ENCODE assay signal across 1 fruit fly cellular context in genomic region chr3R:19118505-19119138, dm6.
TF ChIP-seq lines count a peak whose summit lies in the region.

No protein-coding gene starts in this region.

TF ChIP-seq in whole organism, embryonic, 481 proteins besides CTCF, POLR2A, EP300 and RAD21 (continued from another document):
- peak; percentile 47 for TF ChIP-seq Blimp-1 (GFP tag; optimal IDR thresholded peaks at IDR 0.05; lab: Kevin White, UChicago)
- no peak for TF ChIP-seq HHEX (GFP tag; optimal IDR thresholded peaks at IDR 0.05; lab: Kevin White, UChicago)
- no peak for TF ChIP-seq gcm (GFP tag; optimal IDR thresholded peaks at IDR 0.05; lab: Kevin White, UChicago)
- TF ChIP-seq CG2678 (tag; optimal IDR thresholded peaks at IDR 0.05; lab: Kevin White, UChicago), result no peak
- no peak for TF ChIP-seq ac (GFP tag; optimal IDR thresholded peaks at IDR 0.05; lab: Kevin White, UChicago)
- no peak for TF ChIP-seq ftz-f1 (GFP tag; optimal IDR thresholded peaks at IDR 0.05; lab: Kevin White, UChicago)
- TF ChIP-seq jing (GFP tag; optimal IDR thresholded peaks at IDR 0.05; lab: Kevin White, UChicago), result peak; percentile 12
- TF ChIP-seq nom (GFP tag; optimal IDR thresholded peaks at IDR 0.05; lab: Kevin White, UChicago), result peak; percentile 44
- peak; percentile 72; the same call in 2 of the 3 replicates for TF ChIP-seq CG11456 (GFP tag; IDR thresholded peaks at IDR 0.05; lab: Robert Waterston, UW)
- TF ChIP-seq CG9727 (GFP tag; optimal IDR thresholded peaks at IDR 0.05; lab: Kevin White, UChicago), result peak; percentile 9
- TF ChIP-seq Gsc (GFP tag; IDR thresholded peaks at IDR 0.05; lab: Robert Waterston, UW), result 0 out of 2 replicates have a peak, but pooled peaks have one; percentile 25
- TF ChIP-seq CG17361 (GFP tag; IDR thresholded peaks at IDR 0.05; lab: Robert Waterston, UW), result peak; percentile 21; the same call in 1 of the 3 replicates
- TF ChIP-seq gsb-n (tag; optimal IDR thresholded peaks at IDR 0.05; lab: Kevin White, UChicago), result no peak
- no peak for TF ChIP-seq CG18476 (GFP tag; optimal IDR thresholded peaks at IDR 0.05; lab: Kevin White, UChicago)
- TF ChIP-seq CG4730 (GFP tag; IDR thresholded peaks at IDR 0.05; lab: Robert Waterston, UW), result peak; percentile 59
- TF ChIP-seq CG16863 (GFP tag; optimal IDR thresholded peaks at IDR 0.05; lab: Kevin White, UChicago), result peak; percentile 14
- peak; percentile 79 for TF ChIP-seq ara (GFP tag; IDR thresholded peaks at IDR 0.05; lab: Robert Waterston, UW)
- TF ChIP-seq sisA (GFP tag; IDR thresholded peaks at IDR 0.05; lab: Robert Waterston, UW), result peak; percentile 77
- TF ChIP-seq HLH3B (GFP tag; IDR thresholded peaks at IDR 0.05; lab: Robert Waterston, UW), result peak; percentile 20; the same call in 1 of the 2 replicates
- no peak for TF ChIP-seq Tbp (GFP tag; optimal IDR thresholded peaks at IDR 0.05; lab: Kevin White, UChicago)
- no peak for TF ChIP-seq CG33557 (GFP tag; optimal IDR thresholded peaks at IDR 0.05; lab: Kevin White, UChicago)
- peak; percentile 53; the same call in 1 of the 2 replicates for TF ChIP-seq vvl (GFP tag; IDR thresholded peaks at IDR 0.05; lab: Robert Waterston, UW)
- no peak for TF ChIP-seq sens (GFP tag; lab: Kevin White, UChicago)
- TF ChIP-seq her (GFP tag; optimal IDR thresholded peaks at IDR 0.05; lab: Kevin White, UChicago), result no peak
- no peak for TF ChIP-seq pan (optimal IDR thresholded peaks at IDR 0.05; lab: Kevin White, UChicago)
- peak in 1 of 2 experiments; percentile 49 for TF ChIP-seq pan (GFP tag; optimal IDR thresholded peaks at IDR 0.05 in 1 of 2, IDR thresholded peaks at IDR 0.05 in 1 of 2)
- TF ChIP-seq fd96Cb (tag; optimal IDR thresholded peaks at IDR 0.05; lab: Kevin White, UChicago), result peak; percentile 22
- peak; percentile 39 for TF ChIP-seq CG7839 (tag; optimal IDR thresholded peaks at IDR 0.05; lab: Kevin White, UChicago)
- no peak for TF ChIP-seq CG2202 (tag; optimal IDR thresholded peaks at IDR 0.05; lab: Kevin White, UChicago)
- no peak for TF ChIP-seq Atf-2 (GFP tag; optimal IDR thresholded peaks at IDR 0.05; lab: Kevin White, UChicago)
- TF ChIP-seq CG4404 (GFP tag; IDR thresholded peaks at IDR 0.05; lab: Robert Waterston, UW), result 0 out of 2 replicates have a peak, but pooled peaks have one; percentile 30
- TF ChIP-seq CG17612 (GFP tag; IDR thresholded peaks at IDR 0.05; lab: Robert Waterston, UW), result no peak
- peak; percentile 66 for TF ChIP-seq CG11504 (tag; optimal IDR thresholded peaks at IDR 0.05; lab: Kevin White, UChicago)
- no peak for TF ChIP-seq dpn (GFP tag; optimal IDR thresholded peaks at IDR 0.05; lab: Kevin White, UChicago)
- peak; percentile 60; the same call in 1 of the 3 replicates for TF ChIP-seq ase (GFP tag; IDR thresholded peaks at IDR 0.05; lab: Robert Waterston, UW)
- no peak for TF ChIP-seq shn (GFP tag; optimal IDR thresholded peaks at IDR 0.05; lab: Kevin White, UChicago)
- 0 out of 2 replicates have a peak, but pooled peaks have one; percentile 22 for TF ChIP-seq Rfx (GFP tag; IDR thresholded peaks at IDR 0.05; lab: Robert Waterston, UW)
- TF ChIP-seq CG5180 (GFP tag; optimal IDR thresholded peaks at IDR 0.05; lab: Kevin White, UChicago), result no peak
- TF ChIP-seq HLH4C (GFP tag; IDR thresholded peaks at IDR 0.05; lab: Robert Waterston, UW; ENCODE audit: partially characterized antibody), result peak; percentile 10; the same call in 1 of the 3 replicates
- TF ChIP-seq ato (GFP tag; IDR thresholded peaks at IDR 0.05; lab: Robert Waterston, UW; ENCODE audit: partially characterized antibody), result no peak
- peak; percentile 10 for TF ChIP-seq tio (GFP tag; optimal IDR thresholded peaks at IDR 0.05; lab: Kevin White, UChicago)
- peak; percentile 27 for TF ChIP-seq Chrac-16 (GFP tag; optimal IDR thresholded peaks at IDR 0.05; lab: Kevin White, UChicago)
- TF ChIP-seq so (GFP tag; IDR thresholded peaks at IDR 0.05; lab: Robert Waterston, UW), result 0 out of 3 replicates have a peak, but pooled peaks have one; percentile 40
- TF ChIP-seq CG10654 (GFP tag; optimal IDR thresholded peaks at IDR 0.05; lab: Kevin White, UChicago), result no peak
- peak; percentile 66 for TF ChIP-seq zfh1 (GFP tag; IDR thresholded peaks at IDR 0.05; lab: Robert Waterston, UW)
- no peak for TF ChIP-seq CG11085 (GFP tag; IDR thresholded peaks at IDR 0.05; lab: Robert Waterston, UW)
- TF ChIP-seq CG1647 (GFP tag; optimal IDR thresholded peaks at IDR 0.05; lab: Kevin White, UChicago), result peak; percentile 12
- TF ChIP-seq lov (optimal IDR thresholded peaks at IDR 0.05; lab: Kevin White, UChicago), result no peak
- TF ChIP-seq lov (GFP tag; IDR thresholded peaks at IDR 0.05; lab: Robert Waterston, UW), result 0 out of 3 replicates have a peak, but pooled peaks have one; percentile 46
- TF ChIP-seq Ets65A (GFP tag; lab: Kevin White, UChicago), result peak; percentile 28
- TF ChIP-seq tgo (GFP tag; IDR thresholded peaks at IDR 0.05; lab: Robert Waterston, UW), result peak; percentile 33; the same call in 1 of the 3 replicates
- no peak for TF ChIP-seq ash1 (GFP tag; optimal IDR thresholded peaks at IDR 0.05; lab: Kevin White, UChicago)
- TF ChIP-seq CG5245 (GFP tag; optimal IDR thresholded peaks at IDR 0.05; lab: Kevin White, UChicago), result peak; percentile 6
- peak; percentile 53 for TF ChIP-seq lmd (GFP tag; IDR thresholded peaks at IDR 0.05; lab: Robert Waterston, UW)
- peak; percentile 52; the same call in 1 of the 2 replicates for TF ChIP-seq CG10959 (GFP tag; IDR thresholded peaks at IDR 0.05; lab: Robert Waterston, UW)
- peak; percentile 49; the same call in 1 of the 2 replicates for TF ChIP-seq CG10366 (GFP tag; IDR thresholded peaks at IDR 0.05; lab: Robert Waterston, UW)
- TF ChIP-seq wor (GFP tag; IDR thresholded peaks at IDR 0.05; lab: Robert Waterston, UW), result peak; percentile 35; the same call in 1 of the 2 replicates
- TF ChIP-seq CG3407 (GFP tag; optimal IDR thresholded peaks at IDR 0.05; lab: Kevin White, UChicago), result no peak
- no peak for TF ChIP-seq CG18619 (GFP tag; optimal IDR thresholded peaks at IDR 0.05; lab: Kevin White, UChicago)
- 0 out of 2 replicates have a peak, but pooled peaks have one; percentile 22 for TF ChIP-seq dati (GFP tag; IDR thresholded peaks at IDR 0.05; lab: Robert Waterston, UW)
- peak; percentile 18 for TF ChIP-seq Oli (tag; optimal IDR thresholded peaks at IDR 0.05; lab: Kevin White, UChicago)
- peak; percentile 35 for TF ChIP-seq nmo (GFP tag; optimal IDR thresholded peaks at IDR 0.05; lab: Kevin White, UChicago)
- TF ChIP-seq CG17802 (tag; optimal IDR thresholded peaks at IDR 0.05; lab: Kevin White, UChicago), result no peak
- TF ChIP-seq zen (tag; optimal IDR thresholded peaks at IDR 0.05; lab: Kevin White, UChicago), result no peak
- TF ChIP-seq CG17328 (GFP tag; IDR thresholded peaks at IDR 0.05; lab: Robert Waterston, UW), result peak; percentile 69
- peak; percentile 57; the same call in 1 of the 3 replicates for TF ChIP-seq Optix (GFP tag; IDR thresholded peaks at IDR 0.05; lab: Robert Waterston, UW)
- TF ChIP-seq cg (GFP tag; optimal IDR thresholded peaks at IDR 0.05; lab: Kevin White, UChicago), result no peak
- TF ChIP-seq CG17359 (tag; optimal IDR thresholded peaks at IDR 0.05; lab: Kevin White, UChicago), result peak; percentile 21
- TF ChIP-seq Trl (optimal IDR thresholded peaks at IDR 0.05; lab: Kevin White, UChicago), result no peak
- no peak for TF ChIP-seq Trl (GFP tag; optimal IDR thresholded peaks at IDR 0.05; lab: Kevin White, UChicago)
- TF ChIP-seq Dref (GFP tag; IDR thresholded peaks at IDR 0.05; lab: Robert Waterston, UW), result no peak
- TF ChIP-seq ATbp (GFP tag; optimal IDR thresholded peaks at IDR 0.05; lab: Kevin White, UChicago), result peak; percentile 11
- TF ChIP-seq ranshi (GFP tag; IDR thresholded peaks at IDR 0.05; lab: Robert Waterston, UW), result peak; percentile 39; the same call in 1 of the 2 replicates
- TF ChIP-seq z (GFP tag; IDR thresholded peaks at IDR 0.05; lab: Robert Waterston, UW), result no peak
- TF ChIP-seq Xrp1 (GFP tag; IDR thresholded peaks at IDR 0.05; lab: Robert Waterston, UW), result peak; percentile 60; the same call in 1 of the 2 replicates
- no peak for TF ChIP-seq sna (GFP tag; IDR thresholded peaks at IDR 0.05; lab: Robert Waterston, UW; ENCODE audit: partially characterized antibody)
- TF ChIP-seq tin (GFP tag; optimal IDR thresholded peaks at IDR 0.05; lab: Kevin White, UChicago), result peak; percentile 11
- 0 out of 3 replicates have a peak, but pooled peaks have one; percentile 18 for TF ChIP-seq B-H1 (GFP tag; IDR thresholded peaks at IDR 0.05; lab: Robert Waterston, UW)
- TF ChIP-seq CG4707 (GFP tag; optimal IDR thresholded peaks at IDR 0.05; lab: Kevin White, UChicago), result no peak
- peak; percentile 32; the same call in 1 of the 2 replicates for TF ChIP-seq ssp (GFP tag; IDR thresholded peaks at IDR 0.05; lab: Robert Waterston, UW)
- TF ChIP-seq CG4282 (GFP tag; optimal IDR thresholded peaks at IDR 0.05; lab: Kevin White, UChicago), result no peak
- no peak for TF ChIP-seq CHES-1-like (GFP tag; optimal IDR thresholded peaks at IDR 0.05; lab: Kevin White, UChicago)
- no peak for TF ChIP-seq dimm (GFP tag; IDR thresholded peaks at IDR 0.05; lab: Robert Waterston, UW)
- TF ChIP-seq Ssrp (tag; optimal IDR thresholded peaks at IDR 0.05; lab: Kevin White, UChicago), result peak; percentile 20
- 0 out of 2 replicates have a peak, but pooled peaks have one; percentile 29 for TF ChIP-seq CG14014 (GFP tag; IDR thresholded peaks at IDR 0.05; lab: Robert Waterston, UW)
- TF ChIP-seq esg (GFP tag; conservative IDR thresholded peaks at IDR 0.05; lab: Robert Waterston, UW), result peak; percentile 28; the same call in 1 of the 2 replicates
- TF ChIP-seq corto (GFP tag; optimal IDR thresholded peaks at IDR 0.05; lab: Kevin White, UChicago), result peak; percentile 24
- 0 out of 2 replicates have a peak, but pooled peaks have one; percentile 48 for TF ChIP-seq CG32772 (GFP tag; IDR thresholded peaks at IDR 0.05; lab: Robert Waterston, UW)
- no peak for TF ChIP-seq Nf-YC (tag; optimal IDR thresholded peaks at IDR 0.05; lab: Kevin White, UChicago)
- TF ChIP-seq CG10979 (tag; optimal IDR thresholded peaks at IDR 0.05; lab: Kevin White, UChicago), result peak; percentile 40
- TF ChIP-seq dysf (GFP tag; IDR thresholded peaks at IDR 0.05; lab: Robert Waterston, UW), result peak; percentile 49; the same call in 1 of the 3 replicates
- TF ChIP-seq CG14050 (GFP tag; IDR thresholded peaks at IDR 0.05; lab: Robert Waterston, UW), result no peak
- TF ChIP-seq CG12391 (tag; optimal IDR thresholded peaks at IDR 0.05; lab: Kevin White, UChicago), result peak; percentile 31
- TF ChIP-seq Drgx (GFP tag; IDR thresholded peaks at IDR 0.05; lab: Robert Waterston, UW), result peak; percentile 89
- no peak for TF ChIP-seq usp (GFP tag; optimal IDR thresholded peaks at IDR 0.05; lab: Kevin White, UChicago)
- no peak for TF ChIP-seq Hand (GFP tag; optimal IDR thresholded peaks at IDR 0.05; lab: Kevin White, UChicago)
- no peak for TF ChIP-seq CG16813 (GFP tag; IDR thresholded peaks at IDR 0.05; lab: Robert Waterston, UW; ENCODE audit: partially characterized antibody)
- 0 out of 2 replicates have a peak, but pooled peaks have one; percentile 10 for TF ChIP-seq E2f1 (GFP tag; IDR thresholded peaks at IDR 0.05; lab: Robert Waterston, UW)
- TF ChIP-seq CG14965 (GFP tag; optimal IDR thresholded peaks at IDR 0.05; lab: Kevin White, UChicago; ENCODE audit: borderline replicate concordance), result no peak
- peak; percentile 5; the same call in 1 of the 2 replicates for TF ChIP-seq CG6272 (GFP tag; IDR thresholded peaks at IDR 0.05; lab: Robert Waterston, UW)
- TF ChIP-seq gt (GFP tag; IDR thresholded peaks at IDR 0.05; lab: Robert Waterston, UW), result 0 out of 2 replicates have a peak, but pooled peaks have one; percentile 46
- no peak for TF ChIP-seq CG13624 (GFP tag; optimal IDR thresholded peaks at IDR 0.05; lab: Kevin White, UChicago)
- peak; percentile 27 for TF ChIP-seq ab (GFP tag; optimal IDR thresholded peaks at IDR 0.05; lab: Kevin White, UChicago)
- TF ChIP-seq BEAF-32 (GFP tag; optimal IDR thresholded peaks at IDR 0.05; lab: Kevin White, UChicago), result no peak
- TF ChIP-seq fd64A (GFP tag; optimal IDR thresholded peaks at IDR 0.05; lab: Kevin White, UChicago), result no peak
- TF ChIP-seq CG2889 (GFP tag; IDR thresholded peaks at IDR 0.05; lab: Robert Waterston, UW), result 0 out of 3 replicates have a peak, but pooled peaks have one; percentile 33
- peak; percentile 62 for TF ChIP-seq CG6689 (GFP tag; IDR thresholded peaks at IDR 0.05; lab: Robert Waterston, UW)
- peak; percentile 56; the same call in 1 of the 2 replicates for TF ChIP-seq CG14667 (GFP tag; IDR thresholded peaks at IDR 0.05; lab: Robert Waterston, UW)
- no peak for TF ChIP-seq run (tag; optimal IDR thresholded peaks at IDR 0.05; lab: Kevin White, UChicago)
- peak; percentile 60; the same call in 2 of the 3 replicates for TF ChIP-seq Aef1 (GFP tag; IDR thresholded peaks at IDR 0.05; lab: Robert Waterston, UW)
- no peak for TF ChIP-seq E2f2 (GFP tag; IDR thresholded peaks at IDR 0.05; lab: Robert Waterston, UW)
- TF ChIP-seq H2.0 (GFP tag; IDR thresholded peaks at IDR 0.05; lab: Robert Waterston, UW), result peak; percentile 57; the same call in 1 of the 2 replicates
- TF ChIP-seq peb (GFP tag; IDR thresholded peaks at IDR 0.05; lab: Robert Waterston, UW), result peak; percentile 44
- TF ChIP-seq az2 (GFP tag; optimal IDR thresholded peaks at IDR 0.05; lab: Kevin White, UChicago), result peak; percentile 22
- no peak for TF ChIP-seq CG15601 (tag; optimal IDR thresholded peaks at IDR 0.05; lab: Kevin White, UChicago)
